Worm (Caenorhabditis elegans) whole organism, L1 larva: ENCODE measurements around the gene spc-2.

ENCODE experiments used
- C16A3.4 ChIP-seq: fragments of 150-350 bp; optimal IDR thresholded peaks from 2 replicates; lab custom pipeline; 2014; ENCODE audit warnings: missing biosample characterization, missing genetic modification characterization
- Y116A8C.19 ChIP-seq: sonication (generic microtip); optimal IDR thresholded peaks from 2 replicates; lab custom pipeline; 2016; ENCODE audit warnings: missing compliant biosample characterization, missing genetic modification characterization, borderline replicate concordance
- alr-1 ChIP-seq: fragments of 200-800 bp; sonication (Bioruptor generic); optimal IDR thresholded peaks from 2 replicates; lab custom pipeline; 2018; ENCODE audit warnings: borderline replicate concordance, mild to moderate bottlenecking, missing genetic modification characterization, missing compliant biosample characterization
- aly-2 ChIP-seq: fragments of 150-350 bp; optimal IDR thresholded peaks from 2 replicates; lab custom pipeline; 2014; ENCODE audit warnings: missing biosample characterization, missing genetic modification characterization
- blmp-1 ChIP-seq: fragments of 150-350 bp; optimal IDR thresholded peaks from 2 replicates; lab custom pipeline; 2014; ENCODE audit warnings: missing biosample characterization, missing genetic modification characterization
- ceh-8 ChIP-seq: fragments of 200-800 bp; sonication (Bioruptor generic); optimal IDR thresholded peaks from 2 replicates; lab custom pipeline; 2018; ENCODE audit warnings: mild to moderate bottlenecking, missing genetic modification characterization, moderate library complexity, missing compliant biosample characterization
- ceh-82 ChIP-seq, 3 experiments: fragments of 150-350 bp in 1 of 3; sonication (generic microtip) in 2 of 3; optimal IDR thresholded peaks; 2 replicates each; lab custom pipeline; 2014 to 2017; ENCODE audit warnings: missing biosample characterization in 3 of 3, missing genetic modification characterization in 3 of 3
- ceh-88 ChIP-seq: fragments of 200-800 bp; sonication (Bioruptor generic); IDR thresholded peaks from 2 replicates; pipeline ENCODE4 v1.3.6; 2022; ENCODE audit warnings: missing genetic modification characterization, missing compliant biosample characterization
- dsc-1 ChIP-seq: sonication (generic microtip); optimal IDR thresholded peaks from 2 replicates; lab custom pipeline; 2016; ENCODE audit warnings: mild to moderate bottlenecking, missing genetic modification characterization, missing compliant biosample characterization
- efl-1 ChIP-seq, 4 experiments: fragments of 150-350 bp; optimal IDR thresholded peaks in 3 of 4; peaks in 1 of 4; 1 replicate in 1 of 4; 2 replicates in 3 of 4; lab custom pipeline; 2014; ENCODE audit warnings: missing biosample characterization in 2 of 4, missing genetic modification characterization in 2 of 4, missing genetic modification reagents in 2 of 4
- egl-27 ChIP-seq, 2 experiments: fragments of 150-350 bp in 1 of 2; sonication (generic microtip); optimal IDR thresholded peaks; 3 replicates each; lab custom pipeline; 2017 to 2018; ENCODE audit warnings: missing biosample characterization in 2 of 2, missing genetic modification characterization in 2 of 2, missing genetic modification reagents in 2 of 2
- fkh-4 ChIP-seq: sonication (generic microtip); optimal IDR thresholded peaks from 2 replicates; lab custom pipeline; 2016; ENCODE audit warnings: missing compliant biosample characterization, missing genetic modification characterization, borderline replicate concordance
- fkh-8 ChIP-seq: sonication (generic microtip); optimal IDR thresholded peaks from 2 replicates; lab custom pipeline; 2016; ENCODE audit warnings: mild to moderate bottlenecking, missing genetic modification characterization, missing compliant biosample characterization
- hlh-4 ChIP-seq: sonication (generic microtip); optimal IDR thresholded peaks from 2 replicates; lab custom pipeline; 2016; ENCODE audit warnings: mild to moderate bottlenecking, missing genetic modification characterization, missing compliant biosample characterization
- irx-1 ChIP-seq: sonication (generic microtip); optimal IDR thresholded peaks from 2 replicates; lab custom pipeline; 2016; ENCODE audit warnings: missing genetic modification characterization, missing compliant biosample characterization
- isw-1 ChIP-seq: fragments of 200-800 bp; sonication (Bioruptor generic); IDR thresholded peaks from 2 replicates; pipeline ENCODE4 v1.3.6; 2022; ENCODE audit warnings: missing genetic modification characterization, missing compliant biosample characterization
- jun-1 ChIP-seq: fragments of 150-350 bp; optimal IDR thresholded peaks from 2 replicates; lab custom pipeline; 2014; ENCODE audit warnings: missing biosample characterization, missing genetic modification reagents, missing genetic modification characterization
- lin-13 ChIP-seq: fragments of 150-350 bp; optimal IDR thresholded peaks from 2 replicates; lab custom pipeline; 2014; ENCODE audit warnings: missing biosample characterization, missing genetic modification reagents, missing genetic modification characterization
- lin-14 ChIP-seq: fragments of 200-800 bp; sonication (Bioruptor generic); optimal IDR thresholded peaks from 2 replicates; lab custom pipeline; 2018; ENCODE audit warnings: mild to moderate bottlenecking, missing genetic modification characterization, moderate library complexity, missing compliant biosample characterization
- lin-39 ChIP-seq: fragments of 150-350 bp; optimal IDR thresholded peaks from 2 replicates; lab custom pipeline; 2014; ENCODE audit warnings: missing biosample characterization, missing genetic modification reagents, missing genetic modification characterization
- lsy-2 ChIP-seq, 2 experiments: fragments of 150-350 bp; optimal IDR thresholded peaks; 2 replicates each; lab custom pipeline; 2014; ENCODE audit warnings: missing biosample characterization in 2 of 2, missing genetic modification characterization in 2 of 2
- mab-9 ChIP-seq: fragments of 200-800 bp; sonication (Bioruptor generic); IDR thresholded peaks from 2 replicates; pipeline ENCODE4 v1.3.6; 2022; ENCODE audit warnings: missing genetic modification reagents, missing genetic modification characterization, missing compliant biosample characterization
- nhr-19 ChIP-seq: fragments of 200-800 bp; sonication (Bioruptor generic); conservative IDR thresholded peaks from 2 replicates; pipeline ENCODE4 v1.3.6; 2022; ENCODE audit warnings: missing genetic modification characterization, missing compliant biosample characterization
- nhr-28 ChIP-seq: fragments of 150-350 bp; optimal IDR thresholded peaks from 2 replicates; lab custom pipeline; 2014; ENCODE audit warnings: missing biosample characterization, missing genetic modification characterization
- nhr-71 ChIP-seq: sonication (generic microtip); optimal IDR thresholded peaks from 2 replicates; lab custom pipeline; 2016; ENCODE audit warnings: mild to moderate bottlenecking, missing genetic modification characterization, moderate library complexity, missing compliant biosample characterization
- nhr-76 ChIP-seq: sonication (generic microtip); optimal IDR thresholded peaks from 2 replicates; lab custom pipeline; 2017; ENCODE audit warnings: missing biosample characterization, missing genetic modification characterization
- nhr-84 ChIP-seq: sonication (generic microtip); optimal IDR thresholded peaks from 2 replicates; lab custom pipeline; 2017; ENCODE audit warnings: missing biosample characterization, missing genetic modification characterization
- pag-3 ChIP-seq: sonication (generic microtip); optimal IDR thresholded peaks from 2 replicates; lab custom pipeline; 2017; ENCODE audit warnings: missing genetic modification characterization, mild to moderate bottlenecking, missing compliant biosample characterization, antibody characterized with exemption, borderline replicate concordance; ENCODE audit not compliant: insufficient read depth
- skn-1 ChIP-seq: fragments of 150-350 bp; optimal IDR thresholded peaks from 2 replicates; lab custom pipeline; 2014; ENCODE audit warnings: missing biosample characterization, missing genetic modification characterization
- snpc-4 ChIP-seq: fragments of 150-350 bp; optimal IDR thresholded peaks from 2 replicates; lab custom pipeline; 2014; ENCODE audit warnings: missing biosample characterization, missing genetic modification characterization
- sup-37 ChIP-seq: fragments of 200-800 bp; sonication (Bioruptor generic); optimal IDR thresholded peaks from 2 replicates; lab custom pipeline; 2018; ENCODE audit warnings: mild to moderate bottlenecking, missing genetic modification characterization, missing compliant biosample characterization
- unc-30 ChIP-seq: sonication (generic microtip); optimal IDR thresholded peaks from 2 replicates; lab custom pipeline; 2017; ENCODE audit warnings: missing biosample characterization, missing genetic modification characterization
- unc-86 ChIP-seq: sonication (generic microtip); optimal IDR thresholded peaks from 2 replicates; lab custom pipeline; 2016; ENCODE audit warnings: missing genetic modification characterization, missing compliant biosample characterization
- unc-98 ChIP-seq: fragments of 200-800 bp; sonication (Bioruptor generic); IDR thresholded peaks from 2 replicates; pipeline ENCODE4 v1.3.6; 2022; ENCODE audit warnings: missing genetic modification characterization, missing compliant biosample characterization
- zag-1 ChIP-seq: fragments of 150-350 bp; optimal IDR thresholded peaks from 2 replicates; lab custom pipeline; 2014; ENCODE audit warnings: missing biosample characterization, missing genetic modification characterization
- zip-4 ChIP-seq: fragments of 200-800 bp; sonication (Bioruptor generic); optimal IDR thresholded peaks from 2 replicates; lab custom pipeline; 2018; ENCODE audit warnings: mild to moderate bottlenecking, missing genetic modification characterization, moderate library complexity, missing compliant biosample characterization
- ztf-11 ChIP-seq, 2 experiments: sonication (generic microtip); optimal IDR thresholded peaks; 2 replicates each; lab custom pipeline; 2016 to 2017; ENCODE audit warnings: missing genetic modification characterization in 2 of 2, missing biosample characterization in 1 of 2, missing compliant biosample characterization in 1 of 2

The spc-2 gene

DNA sequence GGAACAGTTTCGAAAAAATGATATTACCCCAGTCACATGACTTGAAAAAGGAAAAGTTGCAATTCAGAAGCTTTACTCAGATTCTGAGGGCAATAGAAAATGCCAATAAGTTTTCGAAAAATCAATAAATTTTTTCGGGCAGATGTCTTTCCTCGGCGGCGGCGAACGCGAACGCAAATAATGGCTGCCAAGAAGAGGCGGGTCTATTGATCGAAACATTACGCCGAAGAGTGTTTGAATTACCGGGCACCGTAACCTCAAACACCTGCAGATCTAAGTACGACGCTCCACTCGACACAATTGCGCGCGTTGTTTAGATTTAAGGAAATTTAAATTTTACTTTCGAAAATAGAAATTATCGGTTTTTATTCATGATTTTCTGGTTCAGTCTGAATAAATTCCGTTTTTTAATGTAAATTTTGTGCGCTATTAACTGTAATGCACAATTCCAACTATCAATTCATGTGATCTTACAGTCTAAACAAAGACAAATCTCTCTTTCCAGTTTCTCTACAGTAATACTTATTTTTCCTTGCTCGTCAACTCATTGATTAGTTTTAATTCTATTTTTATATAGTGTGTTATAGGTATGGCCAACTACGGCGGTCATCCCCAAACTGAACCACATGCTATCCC, 17.8 kb upstream of the spc-2 start, which contains the start of gene prp-8 (continued):
- TF ChIP-seq egl-27 (tag; optimal IDR thresholded peaks at IDR 0.05; lab: Kevin White, UChicago) (no peak), ceh-8 (GFP tag; lab: Kevin White, UChicago) (peak; percentile 44), Y116A8C.19 (tag; lab: Kevin White, UChicago) (no peak), zip-4 (GFP tag; lab: Kevin White, UChicago) (peak; percentile 10), nhr-76 (peak; percentile 13), nhr-71 (peak; percentile 92), aly-2 (tag; lab: Kevin White, UChicago) (peak; percentile 42), pag-3 (tag; lab: Kevin White, UChicago) (peak; percentile 62), ztf-11 (tag; optimal IDR thresholded peaks at IDR 0.05; lab: Kevin White, UChicago) (peak in 1 of 2 experiments; percentile 55), irx-1 (tag; lab: Kevin White, UChicago) (peak; percentile 60), isw-1 (GFP tag; lab: Robert Waterston, UW) (peak; percentile 89), nhr-28 (tag; lab: Kevin White, UChicago) (no peak), lin-13 (GFP tag; lab: Kevin White, UChicago) (peak; percentile 88), lin-39 (peak; percentile 48), fkh-4 (tag; lab: Kevin White, UChicago) (no peak), nhr-19 (GFP tag; lab: Robert Waterston, UW) (peak; percentile 87), ceh-82 (tag; optimal IDR thresholded peaks at IDR 0.05; lab: Kevin White, UChicago) (peak; percentile 82 to 96 (median 89)), ceh-88 (peak; percentile 48; the same call in 1 of the 2 replicates), blmp-1 (tag; lab: Kevin White, UChicago) (peak; percentile 95), unc-86 (tag; lab: Kevin White, UChicago) (peak; percentile 80), dsc-1 (peak; percentile 76), nhr-84 (tag; lab: Kevin White, UChicago) (no peak), skn-1 (peak; percentile 94), sup-37 (GFP tag; lab: Kevin White, UChicago) (peak; percentile 66), mab-9 (GFP tag; lab: Robert Waterston, UW) (peak; percentile 34; the same call in 1 of the 2 replicates), fkh-8 (tag; lab: Kevin White, UChicago) (peak; percentile 93)

DNA sequence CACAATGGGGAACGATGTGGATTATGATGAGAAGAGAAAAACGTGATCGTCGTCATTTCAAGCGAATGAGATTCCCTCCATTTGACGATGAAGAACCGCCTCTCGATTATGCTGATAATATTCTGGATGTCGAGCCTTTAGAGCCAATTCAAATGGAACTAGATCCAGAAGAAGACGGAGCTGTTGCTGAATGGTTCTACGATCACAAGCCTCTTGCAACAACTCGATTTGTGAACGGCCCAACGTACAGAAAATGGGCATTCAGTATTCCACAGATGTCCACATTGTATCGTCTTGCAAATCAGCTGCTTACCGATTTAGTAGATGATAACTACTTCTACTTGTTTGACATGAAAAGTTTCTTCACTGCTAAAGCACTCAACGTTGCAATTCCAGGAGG, 16.9 kb upstream of the spc-2 start:
- TF ChIP-seq lsy-2 (tag; optimal IDR thresholded peaks at IDR 0.05; lab: Kevin White, UChicago) (no peak), unc-98 (GFP tag; lab: Robert Waterston, UW) (no peak), alr-1 (tag; lab: Kevin White, UChicago) (peak; percentile 71), C16A3.4 (tag; lab: Kevin White, UChicago) (no peak), zag-1 (tag; lab: Kevin White, UChicago) (no peak), isw-1 (GFP tag; lab: Robert Waterston, UW) (no peak), hlh-4 (tag; lab: Kevin White, UChicago) (no peak), Y116A8C.19 (tag; lab: Kevin White, UChicago) (no peak), jun-1 (tag; lab: Kevin White, UChicago) (no peak), efl-1 (optimal IDR thresholded peaks at IDR 0.05; lab: Kevin White, UChicago) (no peak), efl-1 (GFP tag; optimal IDR thresholded peaks at IDR 0.05 in 1 of 2; lab: Kevin White, UChicago) (peak in 1 of 2 experiments; percentile 41), snpc-4 (tag; lab: Kevin White, UChicago) (no peak), unc-30 (no peak), lin-14 (GFP tag; lab: Kevin White, UChicago) (no peak), blmp-1 (tag; lab: Kevin White, UChicago) (no peak)
